Worm (Caenorhabditis elegans) whole organism, late embryonic: ENCODE measurements around the gene rab-19.

ENCODE experiments used
- C08G9.2 ChIP-seq: sonication (generic microtip); optimal IDR thresholded peaks from 2 replicates; lab custom pipeline; 2016; ENCODE audit warnings: mild to moderate bottlenecking, missing genetic modification characterization, moderate library complexity, missing compliant biosample characterization
- C38D4.7 ChIP-seq: fragments of 200-800 bp; sonication (Bioruptor generic); optimal IDR thresholded peaks from 2 replicates; lab custom pipeline; 2018; ENCODE audit warnings: mild to moderate bottlenecking, missing genetic modification characterization, moderate library complexity, missing compliant biosample characterization
- ama-1 ChIP-seq: fragments of 150-350 bp; optimal IDR thresholded peaks from 2 replicates; lab custom pipeline; 2014
- lin-11 ChIP-seq: fragments of 200-800 bp; sonication (Bioruptor generic); optimal IDR thresholded peaks from 2 replicates; lab custom pipeline; 2018; ENCODE audit warnings: mild to moderate bottlenecking, missing genetic modification characterization, missing compliant biosample characterization
- nfya-1 ChIP-seq: sonication (generic microtip); optimal IDR thresholded peaks from 2 replicates; lab custom pipeline; 2017; ENCODE audit warnings: missing genetic modification characterization, mild to moderate bottlenecking, missing compliant biosample characterization, antibody characterized with exemption, moderate library complexity
- pqm-1 ChIP-seq: sonication (generic microtip); optimal IDR thresholded peaks from 2 replicates; lab custom pipeline; 2016; ENCODE audit warnings: missing genetic modification characterization, missing compliant biosample characterization
- syd-9 ChIP-seq: sonication (generic microtip); optimal IDR thresholded peaks from 2 replicates; lab custom pipeline; 2016; ENCODE audit warnings: mild to moderate bottlenecking, missing genetic modification characterization, moderate library complexity, missing compliant biosample characterization

DNA sequence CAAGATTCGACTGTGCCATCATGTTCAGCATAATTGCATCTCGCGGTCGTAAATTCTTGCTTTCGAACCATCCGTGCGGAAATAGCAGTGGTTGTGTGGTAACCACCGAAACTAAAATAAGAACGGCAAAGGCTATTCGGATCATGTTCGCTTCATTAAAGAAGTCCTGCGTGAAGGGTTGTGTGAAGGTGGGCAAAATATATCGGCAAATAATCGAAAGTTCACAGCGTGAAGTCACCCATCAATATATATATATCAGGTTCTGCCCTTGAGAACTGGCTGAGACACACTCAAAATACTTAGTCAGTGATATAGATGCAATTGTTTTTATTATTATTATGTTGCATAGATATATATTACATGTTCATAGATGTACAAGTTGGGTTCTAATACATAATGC lies 23.8 kb upstream of the rab-19 start, which contains the start of gene Y62E10A.19:
- TF ChIP-seq lin-11 (tag; lab: Kevin White, UChicago) (no peak), ama-1 (lab: Kevin White, UChicago) (no peak), C38D4.7 (GFP tag; lab: Kevin White, UChicago) (no peak), pqm-1 (tag; lab: Kevin White, UChicago) (no peak), syd-9 (tag; lab: Kevin White, UChicago) (no peak), nfya-1 (no peak), C08G9.2 (no peak)
